Fruit fly (Drosophila melanogaster) ovary, adult (tissue): ENCODE data around the gene CG10413.

Source experiments
- CG17801 ChIP-seq: fragments of 200-800 bp; optimal IDR thresholded peaks from 2 replicates; lab custom pipeline; 2019; ENCODE audit warnings: missing biosample characterization, mild to moderate bottlenecking, missing genetic modification characterization, moderate library complexity; ENCODE audit not compliant: partially characterized antibody

CG10413 gene

dm6 chr2L:18571724-18572427, 33.2 kb downstream of the CG10413 start:
- TF ChIP-seq CG17801 = peak; percentile 41

- TF ChIP-seq CG17801 = no peak
Observed at dm6 chr2L:18568715-18569114, 36.3 kb downstream of the CG10413 start.

dm6 chr2L:18567563-18567962, 37.5 kb downstream of the CG10413 start:
- TF ChIP-seq CG17801 = no peak

- TF ChIP-seq CG17801 = no peak
Observed at dm6 chr2L:18566235-18567158, 38.6 kb downstream of the CG10413 start.

- no peak for TF ChIP-seq CG17801
Observed at dm6 chr2L:18564417-18564816, 40.6 kb downstream of the CG10413 start.

dm6 chr2L:18563991-18564390, 41.1 kb downstream of the CG10413 start:
- no peak for TF ChIP-seq CG17801

- TF ChIP-seq CG17801 = peak; percentile 88
Observed at dm6 chr2L:18563020-18563546, 42.0 kb downstream of the CG10413 start.

- no peak for TF ChIP-seq CG17801
Observed at dm6 chr2L:18562573-18562972, 42.5 kb downstream of the CG10413 start.

dm6 chr2L:18561522-18562119, 43.4 kb downstream of the CG10413 start:
- TF ChIP-seq CG17801 = no peak

- TF ChIP-seq CG17801 = no peak
Observed at dm6 chr2L:18561018-18561417, 44.0 kb downstream of the CG10413 start.

dm6 chr2L:18559084-18559483, 46.0 kb downstream of the CG10413 start:
- no peak for TF ChIP-seq CG17801

dm6 chr2L:18557965-18558537, 47.0 kb downstream of the CG10413 start:
- TF ChIP-seq CG17801 = no peak

dm6 chr2L:18556384-18556783, 48.7 kb downstream of the CG10413 start:
- no peak for TF ChIP-seq CG17801

- no peak for TF ChIP-seq CG17801
Observed at dm6 chr2L:18554205-18554604, 50.8 kb downstream of the CG10413 start.
